Worm (Caenorhabditis elegans) whole organism, L3 larva: ENCODE results near the gene srw-62.

Experiments used
- R02D3.7 ChIP-seq: fragments of 150-350 bp; optimal IDR thresholded peaks from 2 replicates; lab custom pipeline; 2014; ENCODE audit warnings: missing biosample characterization, missing genetic modification characterization
- ama-1 ChIP-seq: fragments of 150-350 bp; optimal IDR thresholded peaks from 2 replicates; lab custom pipeline; 2018
- ceh-9 ChIP-seq: sonication (generic microtip); optimal IDR thresholded peaks from 2 replicates; lab custom pipeline; 2018; ENCODE audit warnings: missing biosample characterization, missing genetic modification characterization
- egl-27 ChIP-seq: sonication (generic microtip); optimal IDR thresholded peaks from 4 replicates; lab custom pipeline; 2017; ENCODE audit warnings: missing biosample characterization, missing genetic modification reagents, missing genetic modification characterization
- elt-1 ChIP-seq: fragments of 150-350 bp; optimal IDR thresholded peaks from 2 replicates; lab custom pipeline; 2014; ENCODE audit warnings: missing biosample characterization, missing genetic modification characterization
- fkh-10 ChIP-seq: sonication (generic microtip); optimal IDR thresholded peaks from 2 replicates; lab custom pipeline; 2017; ENCODE audit warnings: missing biosample characterization, missing genetic modification reagents, missing genetic modification characterization
- fkh-2 ChIP-seq: fragments of 150-350 bp; optimal IDR thresholded peaks from 2 replicates; lab custom pipeline; 2014; ENCODE audit warnings: missing biosample characterization, missing genetic modification reagents, missing genetic modification characterization
- fos-1 ChIP-seq: fragments of 150-350 bp; optimal IDR thresholded peaks from 2 replicates; lab custom pipeline; 2014; ENCODE audit warnings: missing biosample characterization, missing genetic modification characterization
- nhr-12 ChIP-seq: fragments of 150-350 bp; optimal IDR thresholded peaks from 2 replicates; lab custom pipeline; 2014; ENCODE audit warnings: missing biosample characterization, missing genetic modification characterization
- nhr-76 ChIP-seq: fragments of 150-350 bp; sonication (generic microtip); optimal IDR thresholded peaks from 5 replicates; lab custom pipeline; 2014; ENCODE audit warnings: missing biosample characterization, missing genetic modification characterization
- pha-4 ChIP-seq: fragments of 150-350 bp; optimal IDR thresholded peaks from 2 replicates; lab custom pipeline; 2014; ENCODE audit warnings: missing biosample characterization, missing genetic modification reagents, missing genetic modification characterization
- skn-1 ChIP-seq: fragments of 150-350 bp; optimal IDR thresholded peaks from 2 replicates; lab custom pipeline; 2014; ENCODE audit warnings: missing biosample characterization, missing genetic modification characterization
- snpc-4 ChIP-seq: fragments of 150-350 bp; optimal IDR thresholded peaks from 2 replicates; lab custom pipeline; 2014; ENCODE audit warnings: missing biosample characterization, missing genetic modification characterization
- zag-1 ChIP-seq: fragments of 150-350 bp; optimal IDR thresholded peaks from 2 replicates; lab custom pipeline; 2014; ENCODE audit warnings: missing biosample characterization, missing genetic modification characterization

DNA sequence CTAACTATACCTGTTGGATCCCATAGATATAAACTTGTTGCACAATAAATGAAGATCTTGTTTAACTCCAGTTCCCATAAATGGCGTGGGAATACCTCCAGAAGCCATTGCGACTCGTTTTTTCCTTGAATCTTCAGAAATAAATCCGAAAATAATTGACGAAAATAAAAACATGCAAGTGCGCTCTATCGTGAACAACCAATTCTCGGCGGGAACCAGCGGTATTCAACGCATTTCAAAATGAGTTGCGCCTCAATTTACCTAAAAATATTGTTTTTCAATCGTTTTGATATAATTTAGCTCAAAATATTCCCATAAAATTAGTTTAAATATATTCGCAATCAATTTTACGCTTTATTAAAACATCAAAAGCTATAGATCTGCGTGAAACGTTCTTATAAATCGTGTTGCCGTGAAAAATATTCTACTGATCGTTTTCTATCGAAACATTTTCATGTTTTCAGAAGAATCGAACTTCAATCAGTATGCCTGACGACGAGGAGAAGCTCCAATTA lies 44.0 kb upstream of the srw-62 start, which contains the start of the genes snpc-1.1 and spdl-1:
- TF ChIP-seq ama-1 (lab: Kevin White, UChicago), result no peak
- TF ChIP-seq zag-1 (tag; lab: Kevin White, UChicago), result no peak
- TF ChIP-seq skn-1, result no peak
- no peak for TF ChIP-seq nhr-76 (tag; lab: Kevin White, UChicago)
- peak; percentile 51 for TF ChIP-seq pha-4 (tag; lab: Kevin White, UChicago)
- TF ChIP-seq nhr-12 (tag; lab: Kevin White, UChicago), result no peak
- no peak for TF ChIP-seq R02D3.7
- TF ChIP-seq ceh-9 (tag; lab: Kevin White, UChicago), result no peak
- no peak for TF ChIP-seq fkh-10 (GFP tag; lab: Kevin White, UChicago)
- no peak for TF ChIP-seq elt-1 (tag; lab: Kevin White, UChicago)
- TF ChIP-seq fkh-2 (tag; lab: Kevin White, UChicago), result no peak
- no peak for TF ChIP-seq egl-27 (tag; lab: Kevin White, UChicago)
- TF ChIP-seq snpc-4 (tag; lab: Kevin White, UChicago), result no peak
- no peak for TF ChIP-seq fos-1
